Worm (Caenorhabditis elegans): ENCODE data around the gene ZK262.19.

The ZK262.19 gene

DNA sequence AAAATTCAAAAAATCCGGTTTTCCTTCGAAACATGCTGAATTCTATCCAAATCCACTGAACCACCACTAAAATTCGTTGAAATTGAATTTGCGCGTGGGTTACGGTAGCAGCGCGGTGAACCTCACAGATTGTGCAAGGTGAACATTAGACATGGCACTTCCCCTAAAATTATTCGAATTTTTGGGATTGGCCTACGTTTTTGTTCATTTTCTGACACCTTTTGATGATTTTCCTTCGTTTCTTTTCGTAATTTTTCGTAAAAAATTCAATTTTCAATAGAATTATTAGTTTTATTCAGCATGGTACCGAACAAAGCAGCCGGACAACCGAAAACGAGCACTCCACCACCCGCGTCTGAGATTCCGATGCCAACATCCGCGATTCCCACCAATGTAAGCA, 12.6 kb upstream of the ZK262.19 start, which contains the start of gene ZK262.8:
Gene ZK262.8, plus strand, starts transcription at position 301 of the 400 bp plus-strand sequence.
- TF ChIP-seq lsy-2 (tag; optimal IDR thresholded peaks at IDR 0.05) (no peak), lin-13 (tag; optimal IDR thresholded peaks at IDR 0.05) (no peak), elt-1 (tag; optimal IDR thresholded peaks at IDR 0.05; ENCODE audit: borderline replicate concordance, insufficient read depth) (no peak), ces-1 (GFP tag; optimal IDR thresholded peaks at IDR 0.05) (no peak), tbx-8 (GFP tag; optimal IDR thresholded peaks at IDR 0.05) (no peak), sptf-1 (tag; optimal IDR thresholded peaks at IDR 0.05) (no peak), M03D4.4 (tag; optimal IDR thresholded peaks at IDR 0.05) (no peak), hlh-1 (tag; optimal IDR thresholded peaks at IDR 0.05) (no peak), snpc-4 (tag; optimal IDR thresholded peaks at IDR 0.05) (no peak), lin-32 (GFP tag; optimal IDR thresholded peaks at IDR 0.05) (no peak), nhr-2 (tag; optimal IDR thresholded peaks at IDR 0.05) (no peak), unc-39 (tag; optimal IDR thresholded peaks at IDR 0.05) (no peak), zip-8 (tag; optimal IDR thresholded peaks at IDR 0.05) (no peak), nhr-12 (tag; optimal IDR thresholded peaks at IDR 0.05) (no peak), nhr-28 (tag; optimal IDR thresholded peaks at IDR 0.05) (no peak), flh-1 (GFP tag; optimal IDR thresholded peaks at IDR 0.05) (no peak), mab-5 (tag; optimal IDR thresholded peaks at IDR 0.05) (no peak), unc-120 (tag; optimal IDR thresholded peaks at IDR 0.05; ENCODE audit: poor library complexity, severe bottlenecking) (no peak), cnd-1 (tag; optimal IDR thresholded peaks at IDR 0.05) (no peak), bed-3 (GFP tag; optimal IDR thresholded peaks at IDR 0.05) (no peak)

ce11 chrV:18434961-18435360, 9.5 kb upstream of the ZK262.19 start, which contains the start of gene ZK262.20:
ZK262.20 (minus strand) TSS chrV:18435061.
- TF ChIP-seq lin-13 (tag; optimal IDR thresholded peaks at IDR 0.05), result no peak
- no peak for TF ChIP-seq ceh-39 (tag; optimal IDR thresholded peaks at IDR 0.05)
- no peak for TF ChIP-seq ces-1 (GFP tag; optimal IDR thresholded peaks at IDR 0.05)
- no peak for TF ChIP-seq ceh-83 (GFP tag; optimal IDR thresholded peaks at IDR 0.05)

ce11 chrV:18431450-18431849, 6.0 kb upstream of the ZK262.19 start, which contains the start of gene srw-82:
srw-82 (plus strand) TSS chrV:18431750.
- no peak for TF ChIP-seq blmp-1 (tag; optimal IDR thresholded peaks at IDR 0.05)
- TF ChIP-seq elt-3 (tag; optimal IDR thresholded peaks at IDR 0.05), result no peak
- no peak for TF ChIP-seq ztf-11 (tag; optimal IDR thresholded peaks at IDR 0.05)
- TF ChIP-seq nhr-237 (tag; optimal IDR thresholded peaks at IDR 0.05), result no peak
- no peak for TF ChIP-seq lsy-2 (tag; optimal IDR thresholded peaks at IDR 0.05)
- TF ChIP-seq drap-1 (GFP tag; optimal IDR thresholded peaks at IDR 0.05), result no peak
- no peak for TF ChIP-seq zip-8 (tag; optimal IDR thresholded peaks at IDR 0.05)
- TF ChIP-seq snpc-4 (tag; optimal IDR thresholded peaks at IDR 0.05), result no peak
- TF ChIP-seq pha-4 (tag; optimal IDR thresholded peaks at IDR 0.05), result no peak
- TF ChIP-seq flh-1 (GFP tag; optimal IDR thresholded peaks at IDR 0.05), result no peak
- TF ChIP-seq tbx-8 (GFP tag; optimal IDR thresholded peaks at IDR 0.05), result no peak
- TF ChIP-seq M03D4.4 (tag; optimal IDR thresholded peaks at IDR 0.05), result no peak

ce11 chrV:18430826-18431225, 5.4 kb upstream of the ZK262.19 start:
- TF ChIP-seq nhr-76 (tag; optimal IDR thresholded peaks at IDR 0.05) (no peak), bed-3 (GFP tag; optimal IDR thresholded peaks at IDR 0.05) (no peak), lsy-2 (tag; optimal IDR thresholded peaks at IDR 0.05) (no peak), elt-3 (tag; optimal IDR thresholded peaks at IDR 0.05) (no peak), drap-1 (GFP tag; optimal IDR thresholded peaks at IDR 0.05) (peak; percentile 3), unc-120 (tag; optimal IDR thresholded peaks at IDR 0.05; ENCODE audit: poor library complexity, severe bottlenecking) (no peak), nhr-237 (tag; optimal IDR thresholded peaks at IDR 0.05) (no peak)

- TF ChIP-seq ztf-11 (tag; optimal IDR thresholded peaks at IDR 0.05) (no peak), tbx-8 (GFP tag; optimal IDR thresholded peaks at IDR 0.05) (no peak), lin-32 (GFP tag; optimal IDR thresholded peaks at IDR 0.05) (no peak)
Observed at ce11 chrV:18426280-18426679, 836 bp upstream of the ZK262.19 start, which contains the start of gene srw-83. srw-83 (plus strand) TSS chrV:18426580.

ce11 chrV:18424471-18424870, 973 bp downstream of the ZK262.19 start, which contains the start of gene ZK262.4:
ZK262.4 (minus strand) TSS chrV:18424571.
- TF ChIP-seq ztf-11 (tag; optimal IDR thresholded peaks at IDR 0.05) (no peak), nhr-76 (tag; optimal IDR thresholded peaks at IDR 0.05) (no peak), ceh-83 (GFP tag; optimal IDR thresholded peaks at IDR 0.05) (no peak), nhr-237 (tag; optimal IDR thresholded peaks at IDR 0.05) (no peak), M03D4.4 (tag; optimal IDR thresholded peaks at IDR 0.05) (no peak), nhr-12 (tag; optimal IDR thresholded peaks at IDR 0.05) (no peak), ham-2 (GFP tag; optimal IDR thresholded peaks at IDR 0.05) (no peak), unc-62 (GFP tag; optimal IDR thresholded peaks at IDR 0.05) (no peak), sptf-1 (tag; optimal IDR thresholded peaks at IDR 0.05) (no peak), elt-1 (tag; optimal IDR thresholded peaks at IDR 0.05; ENCODE audit: borderline replicate concordance, insufficient read depth) (no peak), ceh-39 (tag; optimal IDR thresholded peaks at IDR 0.05) (no peak), lin-32 (GFP tag; optimal IDR thresholded peaks at IDR 0.05) (no peak), bed-3 (GFP tag; optimal IDR thresholded peaks at IDR 0.05) (no peak), ceh-43 (GFP tag; optimal IDR thresholded peaks at IDR 0.05) (no peak), zip-8 (tag; optimal IDR thresholded peaks at IDR 0.05) (no peak), nhr-28 (tag; optimal IDR thresholded peaks at IDR 0.05) (no peak)

All from whole organism, mixed stage, embryonic.